Fruit fly (Drosophila melanogaster): ENCODE data around the gene CG18749.

DNA sequence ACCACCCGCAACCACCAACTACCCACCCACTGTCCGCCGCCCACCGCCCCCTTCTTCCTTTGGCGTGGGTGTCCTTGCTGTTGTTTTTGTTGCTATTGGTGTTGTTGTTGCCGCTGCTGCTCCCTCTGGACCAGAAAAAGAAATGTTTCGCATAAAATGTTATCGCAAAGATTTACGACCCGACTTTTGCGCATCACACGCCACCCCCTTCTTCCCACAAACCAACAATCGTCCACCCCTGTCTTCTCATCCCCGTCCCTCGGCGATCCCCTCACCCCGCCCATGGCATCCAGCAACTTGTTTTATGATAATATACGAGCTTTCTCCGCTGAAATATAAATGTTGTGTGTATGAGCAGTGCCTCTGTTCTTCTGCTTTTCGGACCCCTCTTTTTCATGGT lies 48.8 kb upstream of the CG18749 start:
- TF ChIP-seq CG10348 (GFP tag; IDR thresholded peaks at IDR 0.05) (no peak), Pif1A (GFP tag; optimal IDR thresholded peaks at IDR 0.05) (no peak), Pif1B (GFP tag; optimal IDR thresholded peaks at IDR 0.05) (no peak), EcR (GFP tag; optimal IDR thresholded peaks at IDR 0.05) (no peak), CG14655 (GFP tag; optimal IDR thresholded peaks at IDR 0.05) (no peak)

Data from whole organism, pupa.